Worm (Caenorhabditis elegans) whole organism, L1 larva: ENCODE measurements around the gene srh-21.

ENCODE experiments used
- egl-27 ChIP-seq, 2 experiments: fragments of 150-350 bp in 1 of 2; sonication (generic microtip); optimal IDR thresholded peaks; 3 replicates each; lab custom pipeline; 2017 to 2018; ENCODE audit warnings: missing biosample characterization in 2 of 2, missing genetic modification characterization in 2 of 2, missing genetic modification reagents in 2 of 2
- fkh-10 ChIP-seq: sonication (generic microtip); optimal IDR thresholded peaks from 2 replicates; lab custom pipeline; 2017; ENCODE audit warnings: missing biosample characterization, missing genetic modification reagents, missing genetic modification characterization
- vab-15 ChIP-seq: sonication (generic microtip); optimal IDR thresholded peaks from 2 replicates; lab custom pipeline; 2017; ENCODE audit warnings: missing genotype, mild to moderate bottlenecking, missing genetic modification characterization, missing compliant biosample characterization

ce11 chrV:4963606-4964005, 37.1 kb downstream of the srh-21 start:
- TF ChIP-seq vab-15 (tag; lab: Kevin White, UChicago) = no peak
- no peak for TF ChIP-seq fkh-10 (GFP tag; lab: Kevin White, UChicago)
- no peak for TF ChIP-seq egl-27 (tag; optimal IDR thresholded peaks at IDR 0.05; lab: Kevin White, UChicago)
